Fruit fly (Drosophila melanogaster) Kc167 (cell line): ENCODE results near the gene D1.

Source experiments
- Myc ChIP-seq: fragments of >200 bp; optimal IDR thresholded peaks from 2 replicates; lab custom pipeline; 2017; ENCODE audit warnings: missing external identifiers
- Sin3A ChIP-seq: fragments of >200 bp; optimal IDR thresholded peaks from 2 replicates; lab custom pipeline; 2018; ENCODE audit warnings: missing external identifiers
- h ChIP-seq: fragments of >200 bp; optimal IDR thresholded peaks from 3 replicates; lab custom pipeline; 2018; ENCODE audit warnings: missing external identifiers
- insv ChIP-seq: fragments of >200 bp; optimal IDR thresholded peaks from 3 replicates; lab custom pipeline; 2018; ENCODE audit warnings: missing external identifiers
- psq ChIP-seq: fragments of >200 bp; optimal IDR thresholded peaks from 2 replicates; lab custom pipeline; 2017; ENCODE audit warnings: missing external identifiers
- ttk ChIP-seq: sonication (Bioruptor generic); optimal IDR thresholded peaks from 2 replicates; lab custom pipeline; 2017; ENCODE audit warnings: missing external identifiers

The D1 gene

DNA sequence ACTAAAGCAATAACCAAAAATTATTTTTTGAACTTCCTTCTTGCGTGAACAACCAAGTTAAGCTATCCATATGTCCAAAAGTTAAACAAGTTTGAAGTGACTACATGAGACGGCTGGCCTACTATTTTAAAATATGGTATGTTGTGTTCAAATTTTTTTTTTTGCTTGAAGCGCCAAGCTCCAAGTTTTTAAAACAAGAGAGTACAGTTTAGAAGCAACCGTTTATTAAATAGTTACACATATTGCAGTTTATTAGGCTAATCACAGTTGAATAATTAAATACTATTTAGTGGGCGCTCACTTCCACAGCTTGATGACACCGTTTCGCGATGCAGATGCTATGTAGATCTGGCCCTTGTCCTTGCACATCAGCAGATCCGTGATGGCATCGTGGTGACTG, at the start of gene D1:
Gene D1 (minus strand): TSS at position 101 of the 400 bp plus-strand sequence.
- no peak for TF ChIP-seq insv (lab: Kevin White, UChicago)
- TF ChIP-seq h (lab: Kevin White, UChicago) = no peak
- no peak for TF ChIP-seq Sin3A (lab: Kevin White, UChicago)
- TF ChIP-seq Myc (lab: Kevin White, UChicago) = no peak
- no peak for TF ChIP-seq ttk (lab: Kevin White, UChicago)
- TF ChIP-seq psq (lab: Kevin White, UChicago) = no peak

DNA sequence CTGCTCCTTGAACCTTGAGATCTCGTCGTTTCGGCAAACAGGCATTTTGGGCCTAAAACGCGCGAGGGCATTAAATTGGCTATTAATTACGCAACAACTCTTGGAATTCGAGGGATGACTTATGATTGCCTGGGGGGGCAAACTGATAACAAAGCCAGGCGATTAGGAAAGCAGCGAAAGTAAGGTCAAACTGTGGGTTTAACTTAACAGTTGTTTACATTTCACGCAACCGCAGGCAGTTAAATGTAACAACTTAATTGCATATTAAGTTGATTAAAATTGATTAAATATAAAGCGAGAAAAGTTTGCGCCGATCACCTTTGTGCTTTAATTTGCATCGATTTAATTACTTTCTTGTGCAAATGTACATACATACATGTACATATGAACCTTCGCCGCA, 47.3 kb upstream of the D1 start:
- TF ChIP-seq insv (lab: Kevin White, UChicago) = no peak
- no peak for TF ChIP-seq Myc (lab: Kevin White, UChicago)
- no peak for TF ChIP-seq Sin3A (lab: Kevin White, UChicago)
- TF ChIP-seq psq (lab: Kevin White, UChicago) = no peak
- no peak for TF ChIP-seq ttk (lab: Kevin White, UChicago)
- no peak for TF ChIP-seq h (lab: Kevin White, UChicago)

DNA sequence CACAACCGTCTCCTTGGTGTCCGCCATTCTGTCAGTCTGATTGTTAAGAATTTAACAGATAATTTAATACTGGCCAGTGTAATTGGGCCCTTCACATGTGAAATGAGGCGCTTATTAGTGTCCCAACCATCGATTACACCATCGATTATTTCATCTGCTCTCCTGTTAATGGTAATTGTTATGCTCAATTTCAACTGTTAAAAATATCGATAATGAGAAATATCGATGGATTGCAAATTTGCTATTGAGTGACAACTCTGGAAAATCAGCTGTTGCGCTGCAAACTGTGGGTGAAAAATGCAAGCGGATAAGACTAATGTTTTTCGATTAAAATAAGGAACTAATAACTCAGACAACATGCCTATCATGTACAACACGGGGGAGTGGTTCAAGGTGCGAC, 26.3 kb upstream of the D1 start, which contains the start of the genes TrpRS and Vps16A:
Gene TrpRS (minus strand): TSS at position 140 of the 400 bp plus-strand sequence.
Gene Vps16A (plus strand): TSS at position 255 of the 400 bp plus-strand sequence.
- TF ChIP-seq insv (lab: Kevin White, UChicago) (no peak), Sin3A (lab: Kevin White, UChicago) (no peak), Myc (lab: Kevin White, UChicago) (no peak), h (lab: Kevin White, UChicago) (no peak), ttk (lab: Kevin White, UChicago) (no peak), psq (lab: Kevin White, UChicago) (no peak)

DNA sequence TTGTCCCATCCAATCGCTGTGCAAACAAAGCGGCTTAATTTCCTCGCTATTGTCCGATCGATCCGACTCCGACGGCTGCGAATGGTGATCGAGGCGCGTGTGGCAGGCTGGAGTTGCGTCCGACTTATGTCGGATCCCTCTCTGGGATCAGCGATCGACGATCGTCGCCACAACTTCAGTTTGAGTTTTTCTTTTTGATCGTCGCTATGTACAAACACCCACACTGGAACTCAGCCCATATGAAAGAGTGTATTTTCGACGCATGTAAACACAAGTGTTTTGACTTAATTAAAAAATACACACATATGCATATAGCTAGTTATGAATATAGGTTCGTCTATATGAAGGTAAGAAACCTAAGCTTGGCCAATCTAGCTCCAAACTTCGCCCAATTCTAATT, 23.6 kb upstream of the D1 start, which contains the start of gene sage:
Gene sage (minus strand): TSS at position 101 of the 400 bp plus-strand sequence.
- TF ChIP-seq Sin3A (lab: Kevin White, UChicago) (no peak), h (lab: Kevin White, UChicago) (no peak), ttk (lab: Kevin White, UChicago) (no peak), insv (lab: Kevin White, UChicago) (no peak), Myc (lab: Kevin White, UChicago) (no peak), psq (lab: Kevin White, UChicago) (no peak)

DNA sequence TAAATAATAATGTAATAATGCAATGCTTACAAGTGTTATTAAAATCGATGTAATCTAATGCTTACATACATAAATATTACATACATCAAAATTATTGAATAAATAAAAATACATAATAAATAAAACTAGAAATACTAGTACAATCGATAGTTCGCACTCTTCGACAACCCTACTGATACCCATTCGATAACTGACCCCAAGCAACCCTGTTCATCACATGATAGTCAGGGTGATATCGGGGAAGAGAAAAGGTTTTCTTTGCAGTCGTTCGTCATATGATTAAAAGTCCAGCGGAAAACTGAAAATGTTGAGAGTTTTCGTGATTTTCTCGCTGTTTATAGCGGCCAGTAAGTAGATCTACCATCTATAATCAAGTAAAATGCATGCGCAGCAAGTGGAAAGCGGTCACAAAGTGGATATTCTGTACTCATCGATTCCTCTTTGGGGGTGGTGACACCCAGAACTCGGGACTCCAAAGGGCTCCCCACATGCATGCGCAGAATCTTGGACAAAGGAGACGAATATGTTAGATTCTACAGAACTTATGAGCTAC, 20.0 kb upstream of the D1 start, which contains the start of gene ATP6AP2:
Gene ATP6AP2 (plus strand): TSS at position 218 of the 553 bp plus-strand sequence.
- no peak for TF ChIP-seq ttk (lab: Kevin White, UChicago)
- TF ChIP-seq h (lab: Kevin White, UChicago) = no peak
- TF ChIP-seq Myc (lab: Kevin White, UChicago) = no peak
- TF ChIP-seq Sin3A (lab: Kevin White, UChicago) = no peak
- no peak for TF ChIP-seq psq (lab: Kevin White, UChicago)
- TF ChIP-seq insv (lab: Kevin White, UChicago) = no peak

DNA sequence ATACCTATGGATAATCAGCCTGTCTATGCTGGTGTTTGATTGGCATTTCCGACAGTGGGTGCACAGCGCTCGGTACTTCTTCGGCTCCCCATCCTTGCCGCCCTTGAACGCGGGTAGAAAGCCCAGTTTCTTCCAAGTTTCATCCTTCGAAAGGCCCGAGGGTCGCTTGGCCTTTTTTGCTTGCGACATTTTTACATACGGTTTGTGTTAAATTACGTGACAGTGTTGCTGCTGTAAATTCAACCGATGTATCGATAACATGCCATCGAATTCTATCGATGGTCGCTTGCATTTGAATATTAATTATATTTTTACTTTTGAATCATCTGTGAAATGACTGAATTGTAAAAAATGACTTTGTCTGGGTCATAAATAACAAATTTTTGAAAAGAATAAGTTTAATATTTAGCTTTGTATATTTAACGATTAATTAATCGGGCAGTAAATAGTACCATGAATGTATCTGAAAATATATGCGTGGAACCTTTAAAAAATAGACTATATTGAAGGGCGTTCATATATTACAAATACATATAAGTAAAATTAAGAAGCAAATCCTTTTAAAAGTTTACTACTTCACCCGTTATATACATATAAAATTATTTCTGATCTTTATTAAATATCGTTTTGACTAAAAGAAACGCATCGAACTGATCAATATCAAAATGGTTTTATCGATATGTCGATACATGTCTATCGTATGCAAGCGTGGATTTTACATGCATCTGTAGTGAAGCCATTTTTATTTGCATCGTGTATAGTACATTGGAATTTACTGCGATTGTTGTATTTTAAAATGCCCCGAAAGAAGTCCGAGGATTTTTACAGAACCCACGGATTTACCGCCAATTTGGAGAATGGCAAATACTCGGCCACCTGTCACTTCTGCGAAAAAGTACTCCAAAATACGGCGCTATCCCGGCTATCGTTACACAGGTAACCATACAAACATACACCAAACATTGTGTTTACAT, 18.1 kb upstream of the D1 start, which contains the start of the genes Ibf2 and Ibf1:
Gene Ibf2 (minus strand): TSS at position 250 of the 974 bp plus-strand sequence.
Gene Ibf1 (plus strand): TSS at position 713 of the 974 bp plus-strand sequence.
- no peak for TF ChIP-seq ttk (lab: Kevin White, UChicago)
- no peak for TF ChIP-seq insv (lab: Kevin White, UChicago)
- no peak for TF ChIP-seq Sin3A (lab: Kevin White, UChicago)
- TF ChIP-seq Myc (lab: Kevin White, UChicago) = no peak
- no peak for TF ChIP-seq psq (lab: Kevin White, UChicago)
- TF ChIP-seq h (lab: Kevin White, UChicago) = no peak

DNA sequence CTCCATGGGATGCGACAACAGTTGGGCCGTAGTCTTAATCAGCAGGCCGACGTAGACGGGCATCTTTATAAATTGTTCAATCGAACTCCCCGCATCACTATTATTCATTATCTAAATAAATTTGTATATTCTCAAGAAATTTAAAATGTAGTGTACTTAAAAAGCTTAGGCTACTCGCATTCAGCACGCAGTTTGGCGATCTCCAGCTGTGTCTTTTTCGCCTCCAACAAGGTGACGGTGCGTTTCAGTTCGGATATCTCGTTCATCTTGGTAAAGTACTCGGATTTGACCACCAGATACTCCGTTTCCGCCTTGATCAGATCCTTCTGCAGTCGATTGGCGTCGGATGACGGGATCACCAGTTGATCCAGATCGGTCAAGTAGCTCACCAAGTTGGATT, 17.2 kb upstream of the D1 start, which contains the start of gene CG16736:
Gene CG16736 (minus strand): TSS at position 101 of the 400 bp plus-strand sequence.
- TF ChIP-seq psq (lab: Kevin White, UChicago) (no peak), insv (lab: Kevin White, UChicago) (no peak), Myc (lab: Kevin White, UChicago) (no peak), Sin3A (lab: Kevin White, UChicago) (no peak), h (lab: Kevin White, UChicago) (no peak), ttk (lab: Kevin White, UChicago) (no peak)

DNA sequence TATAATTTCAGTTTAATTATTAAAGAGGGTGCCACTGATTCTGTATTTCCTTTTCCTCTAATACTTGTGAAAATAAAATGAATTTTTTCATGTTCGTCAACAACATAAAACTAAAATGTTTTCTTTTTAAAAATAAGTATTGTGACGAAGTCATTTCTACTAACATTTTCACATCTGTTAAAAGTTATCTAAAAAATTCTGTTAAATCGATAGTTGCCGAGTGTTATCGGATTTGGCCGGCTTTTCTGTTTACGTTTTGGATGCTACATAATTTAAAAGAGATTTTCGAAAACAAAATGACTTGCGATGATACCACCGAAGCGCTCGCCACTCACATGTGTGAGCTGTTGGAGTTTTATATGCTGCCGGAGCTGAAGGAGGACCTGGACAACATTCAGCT, 14.3 kb upstream of the D1 start, which contains the start of gene CG16734:
Gene CG16734 (plus strand): TSS at position 255 of the 400 bp plus-strand sequence.
- TF ChIP-seq psq (lab: Kevin White, UChicago) (no peak), h (lab: Kevin White, UChicago) (no peak)

DNA sequence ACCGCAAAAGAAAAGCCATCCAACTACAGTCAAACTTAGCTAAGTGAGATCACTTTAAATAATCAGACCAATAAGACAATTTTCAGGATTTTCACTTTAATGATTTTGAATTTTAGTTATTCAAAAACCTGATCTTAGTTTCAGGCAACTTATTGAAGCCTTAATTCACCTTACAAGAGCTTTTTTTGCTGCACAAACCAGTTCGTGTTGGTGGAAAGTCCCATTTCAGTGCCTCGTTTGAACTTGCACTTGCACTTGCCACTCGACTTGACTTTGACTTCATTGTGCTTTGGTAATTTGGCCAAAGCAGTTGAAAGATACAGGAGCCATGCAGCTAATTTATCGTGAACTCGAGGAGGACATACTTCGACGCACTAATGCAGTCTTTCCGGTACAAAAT, 11.1 kb upstream of the D1 start, which contains the start of gene St2:
Gene St2 (plus strand): TSS at position 301 of the 400 bp plus-strand sequence.
- no peak for TF ChIP-seq psq (lab: Kevin White, UChicago)
- TF ChIP-seq insv (lab: Kevin White, UChicago) = no peak
- TF ChIP-seq h (lab: Kevin White, UChicago) = no peak
- TF ChIP-seq Myc (lab: Kevin White, UChicago) = no peak
- no peak for TF ChIP-seq ttk (lab: Kevin White, UChicago)
- no peak for TF ChIP-seq Sin3A (lab: Kevin White, UChicago)

DNA sequence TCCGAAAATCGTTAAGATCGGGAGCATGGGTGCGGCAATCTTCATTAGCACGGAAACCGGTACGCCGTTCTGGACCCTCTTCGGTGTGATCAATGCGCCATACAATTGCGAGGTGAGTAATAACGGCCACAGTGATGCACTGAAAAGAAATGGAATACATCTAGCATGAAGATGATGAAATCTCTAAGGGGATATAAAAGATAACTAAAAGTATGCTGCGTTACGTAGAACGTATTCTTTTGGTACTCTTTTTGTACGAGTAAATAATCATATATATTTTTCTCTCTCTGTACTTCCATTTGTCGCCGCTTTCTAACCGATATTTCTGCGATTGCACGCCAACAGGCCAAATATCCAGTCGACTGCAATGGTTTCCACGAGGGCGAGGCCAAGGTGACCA, 10.4 kb upstream of the D1 start:
- no peak for TF ChIP-seq ttk (lab: Kevin White, UChicago)
- TF ChIP-seq Sin3A (lab: Kevin White, UChicago) = no peak
- TF ChIP-seq insv (lab: Kevin White, UChicago) = no peak
- TF ChIP-seq psq (lab: Kevin White, UChicago) = no peak
- TF ChIP-seq h (lab: Kevin White, UChicago) = no peak
- no peak for TF ChIP-seq Myc (lab: Kevin White, UChicago)
